Fruit fly (Drosophila melanogaster) whole organism, prepupa: ENCODE measurements around the gene moody.

ENCODE experiments used
- Blimp-1 ChIP-seq: fragments of 200-800 bp; sonication (Bioruptor generic); optimal IDR thresholded peaks from 3 replicates; lab custom pipeline; 2017; ENCODE audit warnings: missing biosample characterization, missing genetic modification characterization, mild to moderate bottlenecking, moderate library complexity, missing genetic modification reagents
- CG10631 ChIP-seq: fragments of 200-800 bp; sonication (Bioruptor generic); optimal IDR thresholded peaks from 2 replicates; lab custom pipeline; 2016; ENCODE audit warnings: missing biosample characterization, missing genetic modification characterization
- CG10669 ChIP-seq: fragments of 200-800 bp; sonication (Bioruptor generic); optimal IDR thresholded peaks from 3 replicates; lab custom pipeline; 2018; ENCODE audit warnings: missing biosample characterization, mild to moderate bottlenecking, missing genetic modification characterization, moderate library complexity
- CG11294 ChIP-seq: fragments of 200-800 bp; sonication (Bioruptor generic); IDR thresholded peaks from 2 replicates; pipeline ENCODE4 v1.3.6; 2022; ENCODE audit warnings: missing biosample characterization, missing genetic modification characterization
- CG11762 ChIP-seq: fragments of 200-800 bp; sonication (Bioruptor generic); optimal IDR thresholded peaks from 3 replicates; lab custom pipeline; 2016; ENCODE audit warnings: missing biosample characterization, missing genetic modification characterization; ENCODE audit not compliant: insufficient read depth
- CG11902 ChIP-seq: fragments of 200-800 bp; sonication (Bioruptor generic); optimal IDR thresholded peaks from 3 replicates; lab custom pipeline; 2016; ENCODE audit warnings: missing biosample characterization, missing genetic modification characterization
- CG1621 ChIP-seq: fragments of 200-800 bp; sonication (Bioruptor generic); optimal IDR thresholded peaks from 3 replicates; lab custom pipeline; 2018; ENCODE audit warnings: missing biosample characterization, mild to moderate bottlenecking, missing genetic modification characterization
- CG16779 ChIP-seq: fragments of 200-800 bp; sonication (Bioruptor generic); optimal IDR thresholded peaks from 3 replicates; lab custom pipeline; 2017; ENCODE audit warnings: missing biosample characterization, mild to moderate bottlenecking, missing genetic modification characterization
- CG32006 ChIP-seq: fragments of 200-800 bp; sonication (Bioruptor generic); optimal IDR thresholded peaks from 3 replicates; lab custom pipeline; 2017; ENCODE audit warnings: missing biosample characterization, mild to moderate bottlenecking, missing genetic modification characterization
- CG4318 ChIP-seq: fragments of 200-800 bp; sonication (Bioruptor generic); optimal IDR thresholded peaks from 3 replicates; lab custom pipeline; 2017; ENCODE audit warnings: missing biosample characterization, mild to moderate bottlenecking, missing genetic modification characterization
- CG6808 ChIP-seq: fragments of 200-800 bp; sonication (Bioruptor generic); optimal IDR thresholded peaks from 3 replicates; lab custom pipeline; 2017; ENCODE audit warnings: missing biosample characterization, missing genetic modification characterization, mild to moderate bottlenecking, moderate library complexity, missing genetic modification reagents
- CG6854 ChIP-seq: fragments of 200-800 bp; sonication (Bioruptor generic); optimal IDR thresholded peaks from 2 replicates; lab custom pipeline; 2017; ENCODE audit warnings: missing biosample characterization, mild to moderate bottlenecking, missing genetic modification characterization
- CG8119 ChIP-seq: fragments of 200-800 bp; sonication (Bioruptor generic); IDR thresholded peaks from 3 replicates; pipeline ENCODE4 v1.3.6; 2022; ENCODE audit warnings: missing biosample characterization, missing genetic modification characterization
- CG8319 ChIP-seq: fragments of 200-800 bp; sonication (Bioruptor generic); optimal IDR thresholded peaks from 3 replicates; lab custom pipeline; 2016; ENCODE audit warnings: missing biosample characterization, missing genetic modification characterization
- CG9139 ChIP-seq: fragments of 200-800 bp; sonication (Bioruptor generic); optimal IDR thresholded peaks from 3 replicates; lab custom pipeline; 2017; ENCODE audit warnings: missing biosample characterization, mild to moderate bottlenecking, missing genetic modification characterization
- Eip75B ChIP-seq: fragments of 200-800 bp; sonication (Bioruptor generic); optimal IDR thresholded peaks from 3 replicates; lab custom pipeline; 2016; ENCODE audit warnings: missing biosample characterization, missing genetic modification characterization
- Eip78C ChIP-seq: fragments of 200-800 bp; sonication (Bioruptor generic); peaks from one replicate; lab custom pipeline; 2016; ENCODE audit warnings: missing biosample characterization, missing genetic modification characterization
- Ets21C ChIP-seq: fragments of 200-800 bp; sonication (Bioruptor generic); optimal IDR thresholded peaks from 3 replicates; lab custom pipeline; 2016; ENCODE audit warnings: missing biosample characterization, missing genetic modification characterization
- Hr38 ChIP-seq: sonication (Bioruptor generic); optimal IDR thresholded peaks from 2 replicates; lab custom pipeline; 2016; ENCODE audit warnings: missing biosample characterization, missing genetic modification characterization
- Hr39 ChIP-seq: fragments of 200-800 bp; sonication (Bioruptor generic); optimal IDR thresholded peaks from 2 replicates; lab custom pipeline; 2016; ENCODE audit warnings: missing biosample characterization, missing genetic modification characterization
- Lpt ChIP-seq: fragments of 200-800 bp; sonication (Bioruptor generic); optimal IDR thresholded peaks from 3 replicates; lab custom pipeline; 2016; ENCODE audit warnings: missing biosample characterization, missing genetic modification characterization
- OdsH ChIP-seq: fragments of 200-800 bp; sonication (Bioruptor generic); optimal IDR thresholded peaks from 3 replicates; lab custom pipeline; 2016; ENCODE audit warnings: missing biosample characterization, missing genetic modification characterization
- Smox ChIP-seq: fragments of 200-800 bp; sonication (Bioruptor generic); optimal IDR thresholded peaks from 3 replicates; lab custom pipeline; 2016; ENCODE audit warnings: missing biosample characterization, missing genetic modification characterization
- Sox102F ChIP-seq: fragments of 200-800 bp; sonication (Bioruptor generic); optimal IDR thresholded peaks from 2 replicates; lab custom pipeline; 2016; ENCODE audit warnings: missing biosample characterization, mild to moderate bottlenecking, missing genetic modification characterization
- Sox14 ChIP-seq: fragments of 200-800 bp; sonication (Bioruptor generic); optimal IDR thresholded peaks from 3 replicates; lab custom pipeline; 2016; ENCODE audit warnings: missing biosample characterization, missing genetic modification characterization
- Sox15 ChIP-seq: fragments of 200-800 bp; sonication (Bioruptor generic); optimal IDR thresholded peaks from 3 replicates; lab custom pipeline; 2016; ENCODE audit warnings: missing biosample characterization, missing genetic modification characterization
- acj6 ChIP-seq: fragments of 200-800 bp; sonication (Bioruptor generic); optimal IDR thresholded peaks from 3 replicates; lab custom pipeline; 2016; ENCODE audit warnings: missing biosample characterization, missing genetic modification characterization
- cyc ChIP-seq: fragments of 200-800 bp; sonication (Bioruptor generic); optimal IDR thresholded peaks from 3 replicates; lab custom pipeline; 2016; ENCODE audit warnings: missing biosample characterization, missing genetic modification characterization
- dac ChIP-seq: fragments of 200-800 bp; sonication (Bioruptor generic); optimal IDR thresholded peaks from 2 replicates; lab custom pipeline; 2017; ENCODE audit warnings: missing biosample characterization, mild to moderate bottlenecking, missing genetic modification characterization
- eg ChIP-seq: fragments of 200-800 bp; sonication (Bioruptor generic); IDR thresholded peaks from 3 replicates; pipeline ENCODE4 v1.3.6; 2022; ENCODE audit warnings: missing biosample characterization, missing genetic modification characterization
- fd59A ChIP-seq: fragments of 200-800 bp; sonication (Bioruptor generic); optimal IDR thresholded peaks from 2 replicates; lab custom pipeline; 2017; ENCODE audit warnings: missing biosample characterization, mild to moderate bottlenecking, missing genetic modification characterization, missing genetic modification reagents
- fd85E ChIP-seq: fragments of 200-800 bp; sonication (Bioruptor generic); optimal IDR thresholded peaks from 3 replicates; lab custom pipeline; 2016; ENCODE audit warnings: missing biosample characterization, missing genetic modification characterization
- fkh ChIP-seq: fragments of 200-800 bp; sonication (Bioruptor generic); optimal IDR thresholded peaks from 3 replicates; lab custom pipeline; 2017; ENCODE audit warnings: missing biosample characterization, mild to moderate bottlenecking, missing genetic modification characterization, moderate library complexity
- net ChIP-seq: fragments of 200-800 bp; sonication (Bioruptor generic); optimal IDR thresholded peaks from 3 replicates; lab custom pipeline; 2016; ENCODE audit warnings: missing biosample characterization, missing genetic modification characterization
- pdm3 ChIP-seq: fragments of 200-800 bp; sonication (Bioruptor generic); optimal IDR thresholded peaks from 3 replicates; lab custom pipeline; 2016; ENCODE audit warnings: missing biosample characterization, missing genetic modification characterization
- salr ChIP-seq, 2 experiments: fragments of 200-800 bp; sonication (Bioruptor generic); optimal IDR thresholded peaks; 3 replicates each; lab custom pipeline; 2016 to 2018; ENCODE audit warnings: missing biosample characterization in 2 of 2, missing genetic modification characterization in 2 of 2, mild to moderate bottlenecking in 1 of 2
- spab ChIP-seq: fragments of 200-800 bp; sonication (Bioruptor generic); optimal IDR thresholded peaks from 2 replicates; lab custom pipeline; 2017; ENCODE audit warnings: missing biosample characterization, mild to moderate bottlenecking, missing genetic modification characterization, missing genetic modification reagents
- svp ChIP-seq: fragments of 200-800 bp; sonication (Bioruptor generic); peaks from one replicate; lab custom pipeline; 2016; ENCODE audit warnings: missing biosample characterization, missing genetic modification characterization
- topi ChIP-seq: fragments of 200-800 bp; sonication (Bioruptor generic); optimal IDR thresholded peaks from 3 replicates; lab custom pipeline; 2016; ENCODE audit warnings: missing biosample characterization, missing genetic modification characterization
- vri ChIP-seq: fragments of 200-800 bp; sonication (Bioruptor generic); optimal IDR thresholded peaks from 3 replicates; lab custom pipeline; 2016; ENCODE audit warnings: missing biosample characterization, mild to moderate bottlenecking, missing genetic modification characterization

Gene moody

dm6 chrX:2005840-2006239 lies 44.1 kb downstream of the moody start (continued):
- peak; percentile 12 for TF ChIP-seq CG6808
- peak; percentile 61 for TF ChIP-seq net (GFP tag; lab: Kevin White, UChicago)
- peak; percentile 20 for TF ChIP-seq CG8319 (GFP tag; lab: Kevin White, UChicago)
- TF ChIP-seq svp (GFP tag; lab: Kevin White, UChicago): no peak
- TF ChIP-seq spab (GFP tag; lab: Kevin White, UChicago): peak; percentile 7
- TF ChIP-seq CG11762 (GFP tag; lab: Kevin White, UChicago): no peak
- TF ChIP-seq CG10631 (GFP tag; lab: Kevin White, UChicago): no peak
- no peak for TF ChIP-seq pdm3 (GFP tag; lab: Kevin White, UChicago)
- no peak for TF ChIP-seq CG11294
- no peak for TF ChIP-seq CG11902 (GFP tag; lab: Kevin White, UChicago)
- TF ChIP-seq Sox15 (GFP tag; lab: Kevin White, UChicago): no peak
- TF ChIP-seq Ets21C (GFP tag; lab: Kevin White, UChicago): no peak
- no peak for TF ChIP-seq CG16779 (tag; lab: Kevin White, UChicago)
- peak; percentile 31 for TF ChIP-seq acj6 (GFP tag; lab: Kevin White, UChicago)
- peak; percentile 33 for TF ChIP-seq Smox (GFP tag; lab: Kevin White, UChicago)
- TF ChIP-seq Sox102F (GFP tag; lab: Kevin White, UChicago): peak; percentile 47
- no peak for TF ChIP-seq vri (GFP tag; lab: Kevin White, UChicago)
- TF ChIP-seq eg (GFP tag; lab: Robert Waterston, UW): 0 out of 3 replicates have a peak, but pooled peaks have one; percentile 23
- peak in 1 of 2 experiments; percentile 39 for TF ChIP-seq salr (GFP tag; optimal IDR thresholded peaks at IDR 0.05; lab: Kevin White, UChicago)
- no peak for TF ChIP-seq fd59A
- peak; percentile 76 for TF ChIP-seq CG6854 (GFP tag; lab: Kevin White, UChicago)
- no peak for TF ChIP-seq Hr38 (GFP tag; lab: Kevin White, UChicago)
- no peak for TF ChIP-seq fd85E (GFP tag; lab: Kevin White, UChicago)
- TF ChIP-seq Lpt: peak; percentile 0
- TF ChIP-seq CG8119: no peak
- peak; percentile 87 for TF ChIP-seq Eip78C (GFP tag; lab: Kevin White, UChicago)

- TF ChIP-seq CG6808 (no peak), OdsH (GFP tag; lab: Kevin White, UChicago) (no peak), Eip78C (GFP tag; lab: Kevin White, UChicago) (no peak), Hr38 (GFP tag; lab: Kevin White, UChicago) (no peak), CG16779 (tag; lab: Kevin White, UChicago) (no peak), Ets21C (GFP tag; lab: Kevin White, UChicago) (no peak), Sox102F (GFP tag; lab: Kevin White, UChicago) (no peak), Hr39 (GFP tag; lab: Kevin White, UChicago) (no peak), cyc (no peak), Eip75B (GFP tag; lab: Kevin White, UChicago) (no peak), CG10669 (GFP tag; lab: Kevin White, UChicago) (no peak), svp (GFP tag; lab: Kevin White, UChicago) (no peak), CG1621 (tag; lab: Kevin White, UChicago) (no peak), vri (GFP tag; lab: Kevin White, UChicago) (no peak), topi (no peak)
These were observed 45.8 kb downstream of the moody start for dm6 chrX:2004114-2004513.

- no peak for TF ChIP-seq Sox14
- no peak for TF ChIP-seq topi
- no peak for TF ChIP-seq CG32006 (GFP tag; lab: Kevin White, UChicago)
- no peak for TF ChIP-seq CG4318
- no peak for TF ChIP-seq CG10669 (GFP tag; lab: Kevin White, UChicago)
- TF ChIP-seq CG1621 (tag; lab: Kevin White, UChicago): no peak
- TF ChIP-seq Blimp-1 (GFP tag; lab: Kevin White, UChicago): no peak
- no peak for TF ChIP-seq salr (GFP tag; optimal IDR thresholded peaks at IDR 0.05; lab: Kevin White, UChicago)
- no peak for TF ChIP-seq fkh (GFP tag; lab: Kevin White, UChicago)
- TF ChIP-seq CG11294: no peak
- TF ChIP-seq Eip78C (GFP tag; lab: Kevin White, UChicago): no peak
- TF ChIP-seq CG11902 (GFP tag; lab: Kevin White, UChicago): no peak
- TF ChIP-seq dac (GFP tag; lab: Kevin White, UChicago): no peak
- no peak for TF ChIP-seq CG9139 (GFP tag; lab: Kevin White, UChicago)
These were observed 48.9 kb downstream of the moody start for dm6 chrX:2001057-2001456.
